Fruit fly (Drosophila melanogaster): ENCODE data around the gene CkIalpha.

Gene CkIalpha

dm6 chrX:12629564-12629963 is 23.9 kb upstream of the CkIalpha start, which contains the start of the genes Aven and CG2540 (continued):
- TF ChIP-seq Drgx (GFP tag; IDR thresholded peaks at IDR 0.05) (peak; percentile 65; the same call in 1 of the 2 replicates), Xbp1 (GFP tag; optimal IDR thresholded peaks at IDR 0.05) (peak; percentile 73), Jarid2 (GFP tag; optimal IDR thresholded peaks at IDR 0.05) (peak; percentile 4), CG10321 (GFP tag; IDR thresholded peaks at IDR 0.05) (0 out of 2 replicates have a peak, but pooled peaks have one; percentile 39), z (GFP tag; IDR thresholded peaks at IDR 0.05) (no peak), CG6272 (GFP tag; IDR thresholded peaks at IDR 0.05) (peak; percentile 32; the same call in 1 of the 2 replicates), ATbp (GFP tag; optimal IDR thresholded peaks at IDR 0.05) (peak; percentile 72), HHEX (GFP tag; optimal IDR thresholded peaks at IDR 0.05) (peak; percentile 83), dpn (GFP tag; optimal IDR thresholded peaks at IDR 0.05) (peak in 1 of 2 experiments; percentile 80), CG4404 (GFP tag; IDR thresholded peaks at IDR 0.05) (peak; percentile 45; the same call in 1 of the 2 replicates), HLH54F (GFP tag; optimal IDR thresholded peaks at IDR 0.05) (no peak), corto (GFP tag; optimal IDR thresholded peaks at IDR 0.05) (peak; percentile 28), pita (GFP tag; optimal IDR thresholded peaks at IDR 0.05) (no peak), CG32532 (GFP tag; IDR thresholded peaks at IDR 0.05) (peak; percentile 80), CG32772 (GFP tag; IDR thresholded peaks at IDR 0.05) (peak; percentile 69), zen (tag; optimal IDR thresholded peaks at IDR 0.05) (peak; percentile 81), hkb (optimal IDR thresholded peaks at IDR 0.05) (no peak), hkb (GFP tag; IDR thresholded peaks at IDR 0.05) (peak; percentile 77), CG6175 (GFP tag; IDR thresholded peaks at IDR 0.05) (no peak), twi (tag; optimal IDR thresholded peaks at IDR 0.05) (peak; percentile 81), CG13296 (GFP tag; optimal IDR thresholded peaks at IDR 0.05) (peak; percentile 90), CG14014 (GFP tag; IDR thresholded peaks at IDR 0.05) (peak; percentile 68), da (GFP tag; optimal IDR thresholded peaks at IDR 0.05) (no peak), CG1529 (GFP tag; optimal IDR thresholded peaks at IDR 0.05) (peak; percentile 68), NK7.1 (GFP tag; optimal IDR thresholded peaks at IDR 0.05) (no peak), ato (GFP tag; IDR thresholded peaks at IDR 0.05; ENCODE audit: partially characterized antibody) (no peak), CG18599 (GFP tag; optimal IDR thresholded peaks at IDR 0.05) (peak; percentile 92), CG33213 (GFP tag; optimal IDR thresholded peaks at IDR 0.05) (no peak), CG2712 (tag; optimal IDR thresholded peaks at IDR 0.05) (peak; percentile 90), CG13894 (tag; optimal IDR thresholded peaks at IDR 0.05) (peak; percentile 85), hbn (GFP tag; IDR thresholded peaks at IDR 0.05; ENCODE audit: partially characterized antibody) (no peak), ab (GFP tag; optimal IDR thresholded peaks at IDR 0.05) (no peak), CG12659 (GFP tag; optimal IDR thresholded peaks at IDR 0.05) (peak; percentile 90), Deaf1 (tag; optimal IDR thresholded peaks at IDR 0.05) (peak; percentile 72), lmd (GFP tag; IDR thresholded peaks at IDR 0.05) (peak; percentile 61), CG1233 (GFP tag; optimal IDR thresholded peaks at IDR 0.05) (peak; percentile 80), CG11398 (GFP tag; optimal IDR thresholded peaks at IDR 0.05) (no peak), CG18764 (GFP tag; optimal IDR thresholded peaks at IDR 0.05) (peak; percentile 55), NfI (GFP tag; optimal IDR thresholded peaks at IDR 0.05) (peak; percentile 85), so (GFP tag; IDR thresholded peaks at IDR 0.05) (peak; percentile 42; the same call in 1 of the 3 replicates), odd (GFP tag; optimal IDR thresholded peaks at IDR 0.05) (peak; percentile 86), CG14441 (GFP tag; IDR thresholded peaks at IDR 0.05) (no peak), Hmr (GFP tag; optimal IDR thresholded peaks at IDR 0.05) (peak; percentile 87), CG34376 (GFP tag; optimal IDR thresholded peaks at IDR 0.05) (peak; percentile 80), Optix (GFP tag; IDR thresholded peaks at IDR 0.05) (peak; percentile 47; the same call in 1 of the 3 replicates), nom (GFP tag; optimal IDR thresholded peaks at IDR 0.05) (peak; percentile 20), Max (GFP tag; optimal IDR thresholded peaks at IDR 0.05) (peak; percentile 48), CG6765 (GFP tag; optimal IDR thresholded peaks at IDR 0.05) (peak; percentile 77), bbx (GFP tag; IDR thresholded peaks at IDR 0.05; ENCODE audit: partially characterized antibody) (no peak), emc (GFP tag; optimal IDR thresholded peaks at IDR 0.05) (no peak), ro (GFP tag; IDR thresholded peaks at IDR 0.05) (no peak)

Data from whole organism, embryonic.